Worm (Caenorhabditis elegans) whole organism, L4 larva: ENCODE data around the gene ift-74.
A peak's percentile ranks its signal among the peaks of the same experiment; 100 is the strongest.

Experiments
- F49E8.2 ChIP-seq: sonication (generic microtip); optimal IDR thresholded peaks from 2 replicates; lab custom pipeline; 2016; ENCODE audit warnings: missing compliant biosample characterization, mild to moderate bottlenecking, missing genetic modification characterization, borderline replicate concordance
- R02D3.7 ChIP-seq: fragments of 150-350 bp; sonication (generic microtip); optimal IDR thresholded peaks from 3 replicates; lab custom pipeline; 2014; ENCODE audit warnings: missing biosample characterization, missing genetic modification characterization
- T20F7.1 ChIP-seq: fragments of 200-800 bp; sonication (Bioruptor generic); optimal IDR thresholded peaks from 2 replicates; lab custom pipeline; 2018; ENCODE audit warnings: mild to moderate bottlenecking, missing genetic modification characterization, missing compliant biosample characterization
- T26A8.4 ChIP-seq: fragments of 200-800 bp; sonication (Bioruptor generic); IDR thresholded peaks from 2 replicates; pipeline ENCODE4 v1.3.6; 2022; ENCODE audit warnings: missing genetic modification characterization, missing compliant biosample characterization
- ZK337.2 ChIP-seq: fragments of 200-800 bp; sonication (Bioruptor generic); IDR thresholded peaks from 2 replicates; pipeline ENCODE4 v1.3.6; 2022; ENCODE audit warnings: missing genetic modification reagents, missing genetic modification characterization, missing compliant biosample characterization
- ZK546.5 ChIP-seq, 2 experiments: sonication (generic microtip); optimal IDR thresholded peaks; 2 replicates each; lab custom pipeline; 2017; ENCODE audit warnings: missing biosample characterization in 2 of 2, missing genetic modification characterization in 2 of 2
- aha-1 ChIP-seq: fragments of 150-350 bp; peaks from one replicate; lab custom pipeline; 2014; ENCODE audit warnings: missing biosample characterization, missing genetic modification characterization
- attf-4 ChIP-seq: sonication (generic microtip); optimal IDR thresholded peaks from 3 replicates; lab custom pipeline; 2017; ENCODE audit warnings: missing biosample characterization, missing genetic modification characterization
- ceh-44 ChIP-seq: fragments of 200-800 bp; sonication (Bioruptor generic); IDR thresholded peaks from 2 replicates; pipeline ENCODE4 v1.3.6; 2022; ENCODE audit warnings: missing genetic modification reagents, missing genetic modification characterization, missing compliant biosample characterization
- ces-1 ChIP-seq: fragments of 150-350 bp; sonication (generic microtip); optimal IDR thresholded peaks from 4 replicates; lab custom pipeline; 2014; ENCODE audit warnings: missing biosample characterization, missing genetic modification reagents, missing genetic modification characterization
- cey-2 ChIP-seq: sonication (generic microtip); optimal IDR thresholded peaks from 3 replicates; lab custom pipeline; 2017; ENCODE audit warnings: missing genetic modification characterization, mild to moderate bottlenecking, missing compliant biosample characterization, antibody characterized with exemption, borderline replicate concordance; ENCODE audit not compliant: insufficient read depth
- ctbp-1 ChIP-seq: fragments of 200-800 bp; sonication (Bioruptor generic); IDR thresholded peaks from 2 replicates; pipeline ENCODE4 v1.3.6; 2022; ENCODE audit warnings: missing genetic modification reagents, missing genetic modification characterization, missing compliant biosample characterization
- daf-12 ChIP-seq: fragments of 150-350 bp; optimal IDR thresholded peaks from 2 replicates; lab custom pipeline; 2014; ENCODE audit warnings: missing biosample characterization, missing genetic modification reagents, missing genetic modification characterization
- daf-8 ChIP-seq: fragments of 200-800 bp; sonication (Bioruptor generic); IDR thresholded peaks from 2 replicates; pipeline ENCODE4 v1.3.6; 2022; ENCODE audit warnings: missing genetic modification characterization, missing compliant biosample characterization
- egl-27 ChIP-seq: sonication (generic microtip); optimal IDR thresholded peaks from 3 replicates; lab custom pipeline; 2017; ENCODE audit warnings: missing biosample characterization, missing genetic modification reagents, missing genetic modification characterization
- fkh-10 ChIP-seq: fragments of 150-350 bp; optimal IDR thresholded peaks from 2 replicates; lab custom pipeline; 2014; ENCODE audit warnings: missing biosample characterization, missing genetic modification reagents, missing genetic modification characterization
- fos-1 ChIP-seq: fragments of 150-350 bp; optimal IDR thresholded peaks from 2 replicates; lab custom pipeline; 2014; ENCODE audit warnings: missing biosample characterization, missing genetic modification characterization
- lim-7 ChIP-seq: fragments of 200-800 bp; sonication (Bioruptor generic); IDR thresholded peaks from 2 replicates; pipeline ENCODE4 v1.3.6; 2022; ENCODE audit warnings: missing genetic modification characterization, missing compliant biosample characterization
- lin-39 ChIP-seq: fragments of 150-350 bp; optimal IDR thresholded peaks from 2 replicates; lab custom pipeline; 2014; ENCODE audit warnings: missing biosample characterization, missing genetic modification reagents, missing genetic modification characterization
- nhr-111 ChIP-seq: fragments of 200-800 bp; sonication (Bioruptor generic); optimal IDR thresholded peaks from 2 replicates; lab custom pipeline; 2018; ENCODE audit warnings: mild to moderate bottlenecking, missing genetic modification characterization, missing compliant biosample characterization
- nhr-237 ChIP-seq: sonication (generic microtip); optimal IDR thresholded peaks from 2 replicates; lab custom pipeline; 2017; ENCODE audit warnings: missing biosample characterization, missing genetic modification characterization
- nhr-25 ChIP-seq: sonication (generic microtip); optimal IDR thresholded peaks from 2 replicates; lab custom pipeline; 2017; ENCODE audit warnings: missing genetic modification characterization, mild to moderate bottlenecking, missing compliant biosample characterization, antibody characterized with exemption, moderate library complexity, borderline replicate concordance; ENCODE audit not compliant: insufficient read depth
- nhr-41 ChIP-seq: fragments of 200-800 bp; sonication (Bioruptor generic); IDR thresholded peaks from 2 replicates; pipeline ENCODE4 v1.3.6; 2022; ENCODE audit warnings: missing genetic modification reagents, missing genetic modification characterization, missing compliant biosample characterization
- pqm-1 ChIP-seq: sonication (generic microtip); optimal IDR thresholded peaks from 2 replicates; lab custom pipeline; 2017; ENCODE audit warnings: missing biosample characterization, missing genetic modification characterization
- rbr-2 ChIP-seq: sonication (generic microtip); optimal IDR thresholded peaks from 2 replicates; lab custom pipeline; 2016; ENCODE audit warnings: missing genotype, missing genetic modification characterization, missing compliant biosample characterization
- sdz-12 ChIP-seq: fragments of 200-800 bp; sonication (Bioruptor generic); optimal IDR thresholded peaks from 2 replicates; lab custom pipeline; 2018; ENCODE audit warnings: mild to moderate bottlenecking, missing genetic modification characterization, missing compliant biosample characterization
- set-16 ChIP-seq: fragments of 200-800 bp; sonication (Bioruptor generic); IDR thresholded peaks from 2 replicates; pipeline ENCODE4 v1.3.6; 2022; ENCODE audit warnings: missing genetic modification reagents, missing genetic modification characterization, missing compliant biosample characterization
- snpc-4 ChIP-seq: fragments of 150-350 bp; optimal IDR thresholded peaks from 2 replicates; lab custom pipeline; 2014; ENCODE audit warnings: missing biosample characterization, missing genetic modification characterization
- spr-1 ChIP-seq: sonication (generic microtip); optimal IDR thresholded peaks from 2 replicates; lab custom pipeline; 2016; ENCODE audit warnings: mild to moderate bottlenecking, missing genetic modification characterization, missing compliant biosample characterization
- tra-1 ChIP-seq: fragments of 200-800 bp; sonication (Bioruptor generic); IDR thresholded peaks from 2 replicates; pipeline ENCODE4 v1.3.6; 2022; ENCODE audit warnings: missing genetic modification reagents, missing genetic modification characterization, missing compliant biosample characterization
- unc-130 ChIP-seq: sonication (generic microtip); optimal IDR thresholded peaks from 2 replicates; lab custom pipeline; 2016; ENCODE audit warnings: missing genetic modification reagents, missing genetic modification characterization, missing compliant biosample characterization
- unc-62 ChIP-seq, 3 experiments: fragments of 150-350 bp in 1 of 3; sonication (generic microtip); optimal IDR thresholded peaks in 2 of 3; peaks in 1 of 3; 1 replicate in 1 of 3; 2 replicates in 2 of 3; lab custom pipeline; 2014 to 2017; ENCODE audit warnings: missing biosample characterization in 3 of 3, missing genetic modification characterization in 3 of 3, missing genetic modification reagents in 3 of 3, missing genotype in 1 of 3
- zfp-2 ChIP-seq: sonication (generic microtip); optimal IDR thresholded peaks from 2 replicates; lab custom pipeline; 2016; ENCODE audit warnings: mild to moderate bottlenecking, missing genetic modification characterization, missing compliant biosample characterization
- zfp-3 ChIP-seq: fragments of 200-800 bp; sonication (Bioruptor generic); conservative IDR thresholded peaks from 2 replicates; pipeline ENCODE4 v1.3.6; 2022; ENCODE audit warnings: missing genetic modification reagents, missing genetic modification characterization, missing compliant biosample characterization
- ztf-7 ChIP-seq: fragments of 150-350 bp; optimal IDR thresholded peaks from 2 replicates; lab custom pipeline; 2014; ENCODE audit warnings: missing biosample characterization, missing genetic modification characterization

ift-74 gene

DNA sequence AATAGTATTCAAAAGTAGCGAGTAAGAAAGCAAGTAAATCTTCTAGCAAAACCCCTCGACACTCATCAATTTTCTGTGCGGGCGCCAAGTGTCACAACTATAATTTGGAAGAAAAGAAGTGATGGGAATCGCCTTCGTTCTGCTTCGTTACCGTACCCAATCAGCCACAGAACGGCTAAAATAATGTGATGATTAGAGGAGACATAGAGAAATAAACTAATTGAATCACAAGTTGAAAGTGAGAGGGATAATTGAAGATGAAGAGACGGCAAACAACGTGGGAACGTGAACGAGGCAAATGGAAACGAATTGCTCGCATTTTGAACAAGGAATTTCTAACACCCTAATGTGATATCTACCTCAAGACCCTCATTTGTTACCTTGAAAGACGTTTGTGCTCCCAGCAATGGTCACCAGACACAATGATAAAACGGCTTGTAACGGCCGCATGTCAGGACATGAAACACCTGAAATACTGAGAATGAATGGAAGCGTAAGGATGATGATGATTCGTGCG lies 37.1 kb upstream of the ift-74 start, which contains the start of gene T19D12.6:
Gene T19D12.6 (minus strand): TSS at position 467 of the 517 bp plus-strand sequence.
- TF ChIP-seq zfp-3 (GFP tag; lab: Robert Waterston, UW) (no peak), unc-62 (GFP tag; optimal IDR thresholded peaks at IDR 0.05 in 1 of 2; lab: Kevin White, UChicago) (peak in 1 of 2 experiments; percentile 73), unc-62 (tag; optimal IDR thresholded peaks at IDR 0.05; lab: Kevin White, UChicago) (no peak), aha-1 (tag; lab: Kevin White, UChicago) (peak; percentile 29), rbr-2 (tag; lab: Kevin White, UChicago) (no peak), snpc-4 (tag; lab: Kevin White, UChicago) (no peak), F49E8.2 (tag; lab: Kevin White, UChicago) (no peak), ZK337.2 (GFP tag; lab: Robert Waterston, UW) (no peak), daf-8 (GFP tag; lab: Robert Waterston, UW) (no peak), ZK546.5 (tag; optimal IDR thresholded peaks at IDR 0.05; lab: Kevin White, UChicago) (no peak)

DNA sequence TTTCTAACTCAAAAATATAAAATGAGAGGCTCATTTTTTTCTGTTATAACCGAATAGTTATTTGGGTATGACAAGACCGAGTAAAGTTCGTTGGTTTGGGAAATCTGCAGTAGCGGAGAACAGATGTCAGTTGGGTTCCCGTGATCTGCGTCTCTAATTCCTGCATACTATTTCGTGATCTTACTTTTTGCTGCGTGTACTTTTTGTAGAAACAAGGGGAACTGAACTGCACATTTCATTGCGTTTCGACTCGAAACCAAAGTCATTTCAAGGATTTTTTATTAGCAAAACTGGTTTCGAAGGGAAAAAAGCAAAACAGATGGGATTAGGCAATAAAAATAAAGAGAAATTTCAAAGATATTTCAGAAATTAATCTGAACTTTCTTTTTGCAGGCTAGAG lies 32.9 kb upstream of the ift-74 start:
- TF ChIP-seq T26A8.4 (GFP tag; lab: Robert Waterston, UW) (no peak), nhr-237 (tag; lab: Kevin White, UChicago) (no peak), lin-39 (tag; lab: Kevin White, UChicago) (no peak), unc-62 (GFP tag; optimal IDR thresholded peaks at IDR 0.05 in 1 of 2; lab: Kevin White, UChicago) (peak in 1 of 2 experiments; percentile 48), unc-62 (tag; optimal IDR thresholded peaks at IDR 0.05; lab: Kevin White, UChicago) (no peak)

DNA sequence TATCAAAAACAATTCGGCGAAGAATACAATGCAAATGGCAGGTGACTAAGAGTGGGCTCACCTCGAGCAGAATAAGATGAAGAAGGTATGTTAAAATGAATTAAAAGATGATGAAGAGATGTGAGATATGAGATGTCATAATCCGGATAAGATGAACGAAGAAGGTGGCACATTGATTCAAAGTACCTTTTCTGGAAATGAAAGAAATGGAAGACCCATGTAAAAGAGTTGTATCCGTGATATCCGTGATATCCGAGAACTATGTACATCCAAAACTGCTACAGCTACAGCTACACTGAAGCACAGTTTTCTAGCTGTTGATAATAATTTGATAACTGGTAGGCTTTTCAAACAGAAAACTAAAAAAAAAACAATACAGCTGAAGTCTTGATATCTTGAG lies 30.8 kb upstream of the ift-74 start, which contains the start of gene oig-8:
Gene oig-8 (minus strand): TSS at position 101 of the 400 bp plus-strand sequence.
- TF ChIP-seq spr-1 (tag; lab: Kevin White, UChicago) (no peak), pqm-1 (tag; lab: Kevin White, UChicago) (no peak), ceh-44 (no peak), cey-2 (tag; lab: Kevin White, UChicago) (no peak), F49E8.2 (tag; lab: Kevin White, UChicago) (no peak), fkh-10 (GFP tag; lab: Kevin White, UChicago) (no peak), nhr-111 (no peak), R02D3.7 (no peak), nhr-25 (no peak), attf-4 (no peak), lin-39 (tag; lab: Kevin White, UChicago) (no peak), nhr-41 (GFP tag; lab: Robert Waterston, UW) (no peak), ctbp-1 (GFP tag; lab: Robert Waterston, UW) (no peak), unc-130 (GFP tag; lab: Kevin White, UChicago) (no peak), zfp-2 (tag; lab: Kevin White, UChicago) (no peak), egl-27 (tag; lab: Kevin White, UChicago) (no peak), daf-12 (tag; lab: Kevin White, UChicago) (no peak), ztf-7 (tag; lab: Kevin White, UChicago) (no peak), fos-1 (tag; lab: Kevin White, UChicago) (no peak), T20F7.1 (GFP tag; lab: Kevin White, UChicago) (no peak)

DNA sequence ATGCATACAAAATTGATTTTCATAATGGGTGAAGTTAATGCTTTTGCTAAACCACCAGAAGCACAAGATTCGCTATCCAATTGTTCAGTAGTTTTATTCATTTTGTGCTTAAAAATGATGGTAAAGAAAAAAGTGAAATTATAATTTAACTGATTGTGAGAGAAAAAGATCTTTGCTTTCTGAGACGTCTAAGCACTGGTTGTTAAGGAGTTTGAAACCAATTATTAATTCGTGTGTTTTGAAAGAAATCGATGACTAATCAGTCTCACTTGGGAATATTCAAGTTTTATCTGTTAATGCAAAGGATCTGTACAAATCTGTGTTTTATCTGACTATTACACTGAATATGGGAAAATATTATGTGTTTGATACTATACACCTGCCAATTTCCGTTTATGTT lies 28.1 kb upstream of the ift-74 start, which contains the start of gene sra-26:
Gene sra-26 (minus strand): TSS at position 101 of the 400 bp plus-strand sequence.
- no peak for TF ChIP-seq ces-1
- TF ChIP-seq T26A8.4 (GFP tag; lab: Robert Waterston, UW), result no peak
- no peak for TF ChIP-seq ceh-44
- no peak for TF ChIP-seq lim-7
- no peak for TF ChIP-seq daf-12 (tag; lab: Kevin White, UChicago)
- no peak for TF ChIP-seq tra-1 (GFP tag; lab: Robert Waterston, UW)
- TF ChIP-seq cey-2 (tag; lab: Kevin White, UChicago), result no peak
- no peak for TF ChIP-seq set-16 (GFP tag; lab: Robert Waterston, UW)
- TF ChIP-seq sdz-12 (GFP tag; lab: Kevin White, UChicago), result no peak
